Worm (Caenorhabditis elegans): ENCODE measurements around the gene srg-33.

ce11 chrV:8268902-8269301 is 23.0 kb upstream of the srg-33 start, which contains the start of the genes asp-6 and asp-12:
- TF ChIP-seq lsy-2 (tag; optimal IDR thresholded peaks at IDR 0.05) (no peak), unc-39 (tag; optimal IDR thresholded peaks at IDR 0.05) (no peak), nhr-2 (tag; optimal IDR thresholded peaks at IDR 0.05) (no peak), elt-3 (tag; optimal IDR thresholded peaks at IDR 0.05) (no peak), blmp-1 (tag; optimal IDR thresholded peaks at IDR 0.05) (no peak), unc-62 (GFP tag; optimal IDR thresholded peaks at IDR 0.05) (no peak), drap-1 (GFP tag; optimal IDR thresholded peaks at IDR 0.05) (no peak), pha-4 (tag; optimal IDR thresholded peaks at IDR 0.05) (no peak), mep-1 (tag; optimal IDR thresholded peaks at IDR 0.05) (no peak), ham-2 (GFP tag; optimal IDR thresholded peaks at IDR 0.05) (no peak), nhr-237 (tag; optimal IDR thresholded peaks at IDR 0.05) (no peak), nhr-12 (tag; optimal IDR thresholded peaks at IDR 0.05) (no peak)
